Worm (Caenorhabditis elegans): ENCODE data around the gene lelo-4.
A peak's percentile ranks its signal among the peaks of the same experiment; 100 is the strongest.

Gene lelo-4

ce11 chrII:5712126-5712525 is 2.6 kb upstream of the lelo-4 start (continued):
- peak; percentile 81 for TF ChIP-seq ama-1 (optimal IDR thresholded peaks at IDR 0.05)
- no peak for TF ChIP-seq Y5F2A.4 (GFP tag; optimal IDR thresholded peaks at IDR 0.05)
- no peak for TF ChIP-seq cey-2 (tag; optimal IDR thresholded peaks at IDR 0.05; ENCODE audit: borderline replicate concordance, insufficient read depth)

ce11 chrII:5715745-5716357 is 1.1 kb downstream of the lelo-4 start, which contains the start of the genes C18A3.10 and C18A3.3:
Gene C18A3.10, minus strand, starts transcription at chrII:5715845.
Gene C18A3.3, plus strand, starts transcription at chrII:5716307.
- TF ChIP-seq nhr-25 (tag; optimal IDR thresholded peaks at IDR 0.05; ENCODE audit: borderline replicate concordance, insufficient read depth) (no peak), mes-2 (tag; optimal IDR thresholded peaks at IDR 0.05; ENCODE audit: poor library complexity, severe bottlenecking) (peak; percentile 59)

- no peak for TF ChIP-seq nhr-77 (tag; optimal IDR thresholded peaks at IDR 0.05)
- TF ChIP-seq Y105C5A.15 (GFP tag; IDR thresholded peaks at IDR 0.05) = no peak
- no peak for TF ChIP-seq tag-97 (GFP tag; IDR thresholded peaks at IDR 0.05)
These were observed 3.1 kb downstream of the lelo-4 start, which contains the start of gene zipt-3 for ce11 chrII:5717831-5718230. Gene zipt-3, plus strand, starts transcription at chrII:5718131.

ce11 chrII:5719848-5720247 is 5.1 kb downstream of the lelo-4 start, which contains the start of gene damt-1:
Gene damt-1, plus strand, starts transcription at chrII:5720148.
- no peak for TF ChIP-seq mdl-1 (tag; optimal IDR thresholded peaks at IDR 0.05)
- TF ChIP-seq T20F7.1 (GFP tag; optimal IDR thresholded peaks at IDR 0.05) = no peak
- TF ChIP-seq nhr-111 (GFP tag; optimal IDR thresholded peaks at IDR 0.05) = no peak
- TF ChIP-seq unc-62 (GFP tag; optimal IDR thresholded peaks at IDR 0.05 in 1 of 2) = peak in 1 of 2 experiments; percentile 10
- no peak for TF ChIP-seq unc-62 (tag; optimal IDR thresholded peaks at IDR 0.05)

ce11 chrII:5725094-5725493 is 10.4 kb downstream of the lelo-4 start:
- TF ChIP-seq lin-29 (GFP tag; IDR thresholded peaks at IDR 0.05) (no peak), mdl-1 (tag; optimal IDR thresholded peaks at IDR 0.05) (peak in 1 of 2 experiments; percentile 47), daf-12 (tag; optimal IDR thresholded peaks at IDR 0.05) (no peak), unc-62 (GFP tag; optimal IDR thresholded peaks at IDR 0.05 in 1 of 2) (peak in 1 of 2 experiments; percentile 75), unc-62 (tag; optimal IDR thresholded peaks at IDR 0.05) (no peak), ces-1 (GFP tag; optimal IDR thresholded peaks at IDR 0.05) (peak; percentile 67), lim-7 (GFP tag; IDR thresholded peaks at IDR 0.05) (no peak), lsy-2 (tag; optimal IDR thresholded peaks at IDR 0.05) (peak; percentile 70 to 71), ceh-20 (GFP tag; IDR thresholded peaks at IDR 0.05) (peak; percentile 46; the same call in 1 of the 2 replicates), F37D6.2 (tag; optimal IDR thresholded peaks at IDR 0.05) (peak; percentile 61), fkh-10 (GFP tag; optimal IDR thresholded peaks at IDR 0.05) (peak; percentile 84), dve-1 (tag; optimal IDR thresholded peaks at IDR 0.05; ENCODE audit: insufficient read depth) (no peak), mep-1 (tag; optimal IDR thresholded peaks at IDR 0.05) (peak; percentile 86), nhr-48 (tag; optimal IDR thresholded peaks at IDR 0.05) (no peak), tra-1 (GFP tag; IDR thresholded peaks at IDR 0.05) (no peak), ceh-28 (tag; optimal IDR thresholded peaks at IDR 0.05) (peak; percentile 61), skn-1 (tag; optimal IDR thresholded peaks at IDR 0.05) (no peak), T20F7.1 (GFP tag; optimal IDR thresholded peaks at IDR 0.05) (no peak), dpl-1 (GFP tag; optimal IDR thresholded peaks at IDR 0.05) (peak; percentile 15), lin-1 (GFP tag; IDR thresholded peaks at IDR 0.05) (no peak), ctbp-1 (GFP tag; IDR thresholded peaks at IDR 0.05) (peak; percentile 73), daf-19 (GFP tag; conservative IDR thresholded peaks at IDR 0.05) (peak; percentile 56; the same call in 1 of the 2 replicates), zfp-2 (tag; optimal IDR thresholded peaks at IDR 0.05) (no peak), aha-1 (tag) (peak; percentile 75), mxl-3 (GFP tag; optimal IDR thresholded peaks at IDR 0.05) (no peak), nhr-6 (tag; optimal IDR thresholded peaks at IDR 0.05) (no peak), nhr-11 (tag; optimal IDR thresholded peaks at IDR 0.05) (peak; percentile 57), cey-2 (tag; optimal IDR thresholded peaks at IDR 0.05; ENCODE audit: borderline replicate concordance, insufficient read depth) (no peak), duxl-1 (tag; optimal IDR thresholded peaks at IDR 0.05; ENCODE audit: poor library complexity) (no peak), nhr-237 (tag; optimal IDR thresholded peaks at IDR 0.05) (no peak), dmd-8 (GFP tag; IDR thresholded peaks at IDR 0.05) (no peak), snpc-4 (tag; optimal IDR thresholded peaks at IDR 0.05) (no peak), rbr-2 (tag; optimal IDR thresholded peaks at IDR 0.05) (peak; percentile 84), hif-1 (tag; optimal IDR thresholded peaks at IDR 0.05) (peak in 1 of 2 experiments; percentile 37)
